Fruit fly (Drosophila melanogaster): ENCODE measurements around the gene Taf8.

dm6 chrX:18100146-18100669, 1.6 kb upstream of the Taf8 start:
- TF ChIP-seq Sox15 (GFP tag; optimal IDR thresholded peaks at IDR 0.05) = no peak
- TF ChIP-seq Hr39 (GFP tag; optimal IDR thresholded peaks at IDR 0.05) = no peak
- TF ChIP-seq CG15336 (GFP tag; IDR thresholded peaks at IDR 0.05) = no peak
- no peak for TF ChIP-seq lz (GFP tag; optimal IDR thresholded peaks at IDR 0.05)
- TF ChIP-seq CG6854 (GFP tag; optimal IDR thresholded peaks at IDR 0.05) = no peak
- TF ChIP-seq CG6792 (GFP tag; optimal IDR thresholded peaks at IDR 0.05) = no peak
- no peak for TF ChIP-seq fd85E (GFP tag; optimal IDR thresholded peaks at IDR 0.05)
- no peak for TF ChIP-seq CG6276 (GFP tag; optimal IDR thresholded peaks at IDR 0.05)
- no peak for TF ChIP-seq Sox14 (GFP tag; optimal IDR thresholded peaks at IDR 0.05)
- no peak for TF ChIP-seq CG11762 (GFP tag; optimal IDR thresholded peaks at IDR 0.05; ENCODE audit: insufficient read depth)
- TF ChIP-seq CG16779 (tag; optimal IDR thresholded peaks at IDR 0.05) = no peak
- no peak for TF ChIP-seq spab (GFP tag; optimal IDR thresholded peaks at IDR 0.05)
- no peak for TF ChIP-seq CG31627 (GFP tag; optimal IDR thresholded peaks at IDR 0.05)
- no peak for TF ChIP-seq OdsH (GFP tag; optimal IDR thresholded peaks at IDR 0.05)
